Worm (Caenorhabditis elegans) whole organism, late embryonic: ENCODE measurements around the gene dpf-4.

ENCODE experiments used
- C38D4.7 ChIP-seq: fragments of 200-800 bp; sonication (Bioruptor generic); optimal IDR thresholded peaks from 2 replicates; lab custom pipeline; 2018; ENCODE audit warnings: mild to moderate bottlenecking, missing genetic modification characterization, moderate library complexity, missing compliant biosample characterization
- F13H6.1 ChIP-seq: sonication (generic microtip); optimal IDR thresholded peaks from 2 replicates; lab custom pipeline; 2016; ENCODE audit warnings: missing genetic modification characterization, missing compliant biosample characterization
- K02D7.2 ChIP-seq: sonication (generic microtip); optimal IDR thresholded peaks from 2 replicates; lab custom pipeline; 2017; ENCODE audit warnings: mild to moderate bottlenecking, missing genetic modification characterization, missing compliant biosample characterization
- ama-1 ChIP-seq: fragments of 150-350 bp; optimal IDR thresholded peaks from 2 replicates; lab custom pipeline; 2014
- ceh-19 ChIP-seq: fragments of 200-800 bp; sonication (Bioruptor generic); optimal IDR thresholded peaks from 2 replicates; lab custom pipeline; 2018; ENCODE audit warnings: mild to moderate bottlenecking, missing genetic modification characterization, missing compliant biosample characterization
- ceh-2 ChIP-seq: sonication (generic microtip); optimal IDR thresholded peaks from 2 replicates; lab custom pipeline; 2016; ENCODE audit warnings: missing genotype, missing genetic modification characterization, missing compliant biosample characterization
- ceh-22 ChIP-seq: sonication (generic microtip); optimal IDR thresholded peaks from 2 replicates; lab custom pipeline; 2017; ENCODE audit warnings: missing biosample characterization, missing genetic modification characterization
- ceh-34 ChIP-seq: sonication (generic microtip); optimal IDR thresholded peaks from 2 replicates; lab custom pipeline; 2016; ENCODE audit warnings: mild to moderate bottlenecking, missing genetic modification characterization, missing compliant biosample characterization
- ceh-45 ChIP-seq: fragments of 200-800 bp; sonication (Bioruptor generic); IDR thresholded peaks from 2 replicates; pipeline ENCODE4 v1.3.6; 2022; ENCODE audit warnings: missing genetic modification reagents, missing genetic modification characterization, missing compliant biosample characterization
- ceh-48 ChIP-seq: sonication (generic microtip); optimal IDR thresholded peaks from 2 replicates; lab custom pipeline; 2016; ENCODE audit warnings: missing genetic modification characterization, inconsistent platforms, missing compliant biosample characterization
- che-1 ChIP-seq: sonication (generic microtip); optimal IDR thresholded peaks from 2 replicates; lab custom pipeline; 2016; ENCODE audit warnings: mild to moderate bottlenecking, missing genetic modification characterization, missing compliant biosample characterization
- dmd-4 ChIP-seq: sonication (generic microtip); optimal IDR thresholded peaks from 2 replicates; lab custom pipeline; 2016; ENCODE audit warnings: borderline replicate concordance, missing genetic modification characterization, missing compliant biosample characterization
- dve-1 ChIP-seq: sonication (generic microtip); optimal IDR thresholded peaks from 2 replicates; lab custom pipeline; 2017; ENCODE audit warnings: antibody characterized with exemption, mild to moderate bottlenecking, missing genetic modification characterization, missing compliant biosample characterization
- elt-2 ChIP-seq: sonication (generic microtip); optimal IDR thresholded peaks from 2 replicates; lab custom pipeline; 2016; ENCODE audit warnings: missing genetic modification reagents, missing genetic modification characterization, missing compliant biosample characterization
- elt-4 ChIP-seq: sonication (generic microtip); optimal IDR thresholded peaks from 2 replicates; lab custom pipeline; 2016; ENCODE audit warnings: missing genetic modification characterization, missing compliant biosample characterization
- ets-4 ChIP-seq: sonication (generic microtip); optimal IDR thresholded peaks from 2 replicates; lab custom pipeline; 2016; ENCODE audit warnings: missing genetic modification characterization, missing compliant biosample characterization
- eyg-1 ChIP-seq: sonication (generic microtip); optimal IDR thresholded peaks from 2 replicates; lab custom pipeline; 2016; ENCODE audit warnings: missing genotype, missing genetic modification characterization, missing compliant biosample characterization
- fax-1 ChIP-seq: sonication (generic microtip); optimal IDR thresholded peaks from 2 replicates; lab custom pipeline; 2016; ENCODE audit warnings: missing genotype, missing genetic modification characterization, missing compliant biosample characterization
- fkh-6 ChIP-seq: sonication (generic microtip); optimal IDR thresholded peaks from 2 replicates; lab custom pipeline; 2016; ENCODE audit warnings: missing genetic modification characterization, missing compliant biosample characterization
- hlh-6 ChIP-seq: sonication (generic microtip); optimal IDR thresholded peaks from 2 replicates; lab custom pipeline; 2016; ENCODE audit warnings: missing genotype, missing genetic modification characterization, missing compliant biosample characterization
- lim-6 ChIP-seq: sonication (generic microtip); optimal IDR thresholded peaks from 2 replicates; lab custom pipeline; 2016; ENCODE audit warnings: missing genetic modification characterization, missing compliant biosample characterization
- lin-11 ChIP-seq: fragments of 200-800 bp; sonication (Bioruptor generic); optimal IDR thresholded peaks from 2 replicates; lab custom pipeline; 2018; ENCODE audit warnings: mild to moderate bottlenecking, missing genetic modification characterization, missing compliant biosample characterization
- madf-2 ChIP-seq: sonication (generic microtip); optimal IDR thresholded peaks from 2 replicates; lab custom pipeline; 2017; ENCODE audit warnings: missing genetic modification characterization, missing compliant biosample characterization
- mec-3 ChIP-seq: sonication (generic microtip); optimal IDR thresholded peaks from 2 replicates; lab custom pipeline; 2016; ENCODE audit warnings: borderline replicate concordance, missing genetic modification characterization, missing compliant biosample characterization
- nhr-11 ChIP-seq: fragments of 150-350 bp; optimal IDR thresholded peaks from 2 replicates; lab custom pipeline; 2014; ENCODE audit warnings: missing biosample characterization, missing genetic modification characterization
- nhr-232 ChIP-seq: sonication (generic microtip); optimal IDR thresholded peaks from 2 replicates; lab custom pipeline; 2016; ENCODE audit warnings: missing genetic modification characterization, missing compliant biosample characterization
- npax-4 ChIP-seq: sonication (generic microtip); optimal IDR thresholded peaks from 2 replicates; lab custom pipeline; 2016; ENCODE audit warnings: missing genetic modification characterization, missing compliant biosample characterization
- pag-3 ChIP-seq: sonication (generic microtip); optimal IDR thresholded peaks from 2 replicates; lab custom pipeline; 2016; ENCODE audit warnings: missing compliant biosample characterization, missing genetic modification characterization, borderline replicate concordance
- pha-4 ChIP-seq: fragments of 150-350 bp; optimal IDR thresholded peaks from 2 replicates; lab custom pipeline; 2018; ENCODE audit warnings: missing biosample characterization, missing genetic modification reagents, missing genetic modification characterization
- pqm-1 ChIP-seq: sonication (generic microtip); optimal IDR thresholded peaks from 2 replicates; lab custom pipeline; 2016; ENCODE audit warnings: missing genetic modification characterization, missing compliant biosample characterization
- ref-2 ChIP-seq: sonication (generic microtip); optimal IDR thresholded peaks from 2 replicates; lab custom pipeline; 2016; ENCODE audit warnings: missing genetic modification characterization, missing compliant biosample characterization
- tbx-7 ChIP-seq: sonication (generic microtip); optimal IDR thresholded peaks from 2 replicates; lab custom pipeline; 2016; ENCODE audit warnings: missing genotype, missing genetic modification characterization, missing compliant biosample characterization
- ttx-3 ChIP-seq: sonication (generic microtip); optimal IDR thresholded peaks from 2 replicates; lab custom pipeline; 2016; ENCODE audit warnings: missing genetic modification reagents, missing genetic modification characterization, missing compliant biosample characterization
- unc-3 ChIP-seq, 2 experiments: fragments of 200-800 bp in 1 of 2; sonication (Bioruptor generic) in 1 of 2; sonication (generic microtip) in 1 of 2; conservative IDR thresholded peaks in 1 of 2; optimal IDR thresholded peaks in 1 of 2; 2 replicates each; pipeline versions ENCODE4 v1.3.6 to Lab custom; 2016 to 2022; ENCODE audit warnings: missing compliant biosample characterization in 2 of 2, missing genetic modification characterization in 2 of 2, missing genetic modification reagents in 1 of 2
- unc-42 ChIP-seq: sonication (generic microtip); optimal IDR thresholded peaks from 2 replicates; lab custom pipeline; 2016; ENCODE audit warnings: missing genotype, missing genetic modification characterization, missing compliant biosample characterization
- unc-86 ChIP-seq: sonication (generic microtip); optimal IDR thresholded peaks from 2 replicates; lab custom pipeline; 2016; ENCODE audit warnings: missing genetic modification characterization, missing compliant biosample characterization
- zip-5 ChIP-seq: sonication (generic microtip); optimal IDR thresholded peaks from 2 replicates; lab custom pipeline; 2016; ENCODE audit warnings: missing genetic modification characterization, missing compliant biosample characterization

The dpf-4 gene

DNA sequence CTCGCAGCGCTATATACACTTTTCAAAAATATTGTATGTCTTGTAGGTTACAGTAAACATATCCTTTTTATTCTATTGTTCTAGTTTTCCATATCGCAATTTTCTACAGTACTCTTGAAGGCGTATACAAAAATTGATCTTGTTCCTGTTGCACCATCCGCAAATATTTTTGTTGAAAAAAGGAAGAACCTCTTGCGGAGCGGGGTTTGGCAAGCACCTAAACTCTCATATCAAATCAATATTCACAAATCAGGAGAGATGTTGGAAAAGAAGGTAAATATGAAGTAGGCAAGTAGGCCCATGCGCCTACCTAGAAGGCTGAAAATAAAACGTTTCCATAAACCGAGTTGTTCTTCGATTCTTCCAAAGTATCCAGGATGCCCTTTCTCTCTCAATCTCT is 24.9 kb downstream of the dpf-4 start, which contains the start of gene C28H8.5:
Gene C28H8.5, plus strand, starts transcription at position 301 of the 400 bp plus-strand sequence.
- TF ChIP-seq ceh-48 (tag; lab: Kevin White, UChicago) = no peak
- no peak for TF ChIP-seq hlh-6 (tag; lab: Kevin White, UChicago)
- TF ChIP-seq fax-1 (tag; lab: Kevin White, UChicago) = no peak
- TF ChIP-seq ttx-3 = no peak
- TF ChIP-seq nhr-232 (tag; lab: Kevin White, UChicago) = no peak
- TF ChIP-seq npax-4 (tag; lab: Kevin White, UChicago) = no peak
- TF ChIP-seq pha-4 (tag; lab: Kevin White, UChicago) = no peak
- no peak for TF ChIP-seq pqm-1
- TF ChIP-seq elt-4 (tag; lab: Kevin White, UChicago) = no peak
- TF ChIP-seq tbx-7 (tag; lab: Kevin White, UChicago) = no peak
- TF ChIP-seq unc-3 (GFP tag; conservative IDR thresholded peaks at IDR 0.05; lab: Robert Waterston, UW) = no peak
- no peak for TF ChIP-seq unc-3 (tag; optimal IDR thresholded peaks at IDR 0.05; lab: Kevin White, UChicago)
- TF ChIP-seq ceh-45 (GFP tag; lab: Robert Waterston, UW) = no peak
- TF ChIP-seq unc-86 (tag; lab: Kevin White, UChicago) = no peak

DNA sequence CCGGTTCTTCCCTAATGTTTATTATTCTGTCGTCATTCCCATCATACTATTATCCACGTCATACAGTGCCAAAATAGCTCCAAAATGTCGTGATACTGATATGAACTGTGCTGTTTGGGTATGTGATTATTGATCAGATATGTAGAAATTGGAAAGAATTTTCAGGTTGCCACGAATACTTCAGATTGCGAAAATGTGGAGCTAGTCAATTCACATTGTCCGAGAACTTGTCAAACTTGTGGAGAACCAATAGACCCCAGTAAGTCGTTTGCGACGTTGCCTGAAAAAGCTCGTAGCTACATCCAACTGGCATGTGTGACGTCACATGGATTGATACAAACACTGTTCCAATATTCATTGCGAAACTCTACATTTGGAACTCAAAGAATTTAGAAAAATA is 25.4 kb downstream of the dpf-4 start:
- no peak for TF ChIP-seq unc-3 (GFP tag; conservative IDR thresholded peaks at IDR 0.05; lab: Robert Waterston, UW)
- no peak for TF ChIP-seq unc-3 (tag; optimal IDR thresholded peaks at IDR 0.05; lab: Kevin White, UChicago)
- no peak for TF ChIP-seq elt-2 (tag; lab: Kevin White, UChicago)
- no peak for TF ChIP-seq nhr-11 (tag; lab: Kevin White, UChicago)
- TF ChIP-seq fkh-6 (tag; lab: Kevin White, UChicago) = no peak
- TF ChIP-seq ceh-48 (tag; lab: Kevin White, UChicago) = no peak
- TF ChIP-seq ama-1 = no peak
- TF ChIP-seq lim-6 (tag; lab: Kevin White, UChicago) = no peak
- TF ChIP-seq madf-2 (tag; lab: Kevin White, UChicago) = no peak
- TF ChIP-seq pqm-1 = no peak
- no peak for TF ChIP-seq pag-3 (tag; lab: Kevin White, UChicago)
- no peak for TF ChIP-seq mec-3 (tag; lab: Kevin White, UChicago)
- no peak for TF ChIP-seq eyg-1 (tag; lab: Kevin White, UChicago)
- TF ChIP-seq fax-1 (tag; lab: Kevin White, UChicago) = no peak
- no peak for TF ChIP-seq ets-4 (tag; lab: Kevin White, UChicago)
- TF ChIP-seq lin-11 (tag; lab: Kevin White, UChicago) = no peak
- no peak for TF ChIP-seq unc-42
- TF ChIP-seq ceh-2 (tag; lab: Kevin White, UChicago) = no peak
- TF ChIP-seq zip-5 (tag; lab: Kevin White, UChicago) = no peak

- TF ChIP-seq F13H6.1 (tag; lab: Kevin White, UChicago) (no peak), ref-2 (tag; lab: Kevin White, UChicago) (no peak), ceh-34 (tag; lab: Kevin White, UChicago) (no peak)
Measured at ce11 chrIII:5886893-5887292, 27.8 kb downstream of the dpf-4 start, which contains the start of gene C28H8.7. Gene C28H8.7 (minus strand): TSS chrIII:5886993.

ce11 chrIII:5888675-5889074 is 29.6 kb downstream of the dpf-4 start, which contains the start of gene C28H8.8:
Gene C28H8.8 (minus strand): TSS chrIII:5888775.
- TF ChIP-seq unc-86 (tag; lab: Kevin White, UChicago) (no peak), K02D7.2 (no peak), ceh-34 (tag; lab: Kevin White, UChicago) (no peak), F13H6.1 (tag; lab: Kevin White, UChicago) (no peak), C38D4.7 (GFP tag; lab: Kevin White, UChicago) (no peak), fax-1 (tag; lab: Kevin White, UChicago) (no peak), unc-42 (no peak), ceh-22 (tag; lab: Kevin White, UChicago) (no peak), ceh-2 (tag; lab: Kevin White, UChicago) (no peak), dve-1 (tag; lab: Kevin White, UChicago) (no peak), ama-1 (no peak), npax-4 (tag; lab: Kevin White, UChicago) (no peak), dmd-4 (tag; lab: Kevin White, UChicago) (no peak), ceh-48 (tag; lab: Kevin White, UChicago) (no peak), pag-3 (tag; lab: Kevin White, UChicago) (no peak), pqm-1 (no peak), che-1 (no peak), ceh-19 (GFP tag; lab: Kevin White, UChicago) (no peak)
- TF ChIP-seq, all 69 proteins: peak for 0
